Worm (Caenorhabditis elegans) whole organism, late embryonic: Measurements from ENCODE around the gene R10D12.13.

ENCODE experiments used
- C38D4.7 ChIP-seq: fragments of 200-800 bp; sonication (Bioruptor generic); optimal IDR thresholded peaks from 2 replicates; lab custom pipeline; 2018; ENCODE audit warnings: mild to moderate bottlenecking, missing genetic modification characterization, moderate library complexity, missing compliant biosample characterization
- ceh-18 ChIP-seq: sonication (generic microtip); optimal IDR thresholded peaks from 2 replicates; lab custom pipeline; 2016; ENCODE audit warnings: missing genetic modification characterization, missing compliant biosample characterization
- ets-4 ChIP-seq: sonication (generic microtip); optimal IDR thresholded peaks from 2 replicates; lab custom pipeline; 2016; ENCODE audit warnings: missing genetic modification characterization, missing compliant biosample characterization
- fkh-10 ChIP-seq: fragments of 150-350 bp; optimal IDR thresholded peaks from 2 replicates; lab custom pipeline; 2014; ENCODE audit warnings: missing biosample characterization, missing genetic modification reagents, missing genetic modification characterization
- lim-6 ChIP-seq: sonication (generic microtip); optimal IDR thresholded peaks from 2 replicates; lab custom pipeline; 2016; ENCODE audit warnings: missing genetic modification characterization, missing compliant biosample characterization
- pha-2 ChIP-seq: sonication (generic microtip); optimal IDR thresholded peaks from 2 replicates; lab custom pipeline; 2017; ENCODE audit warnings: mild to moderate bottlenecking, missing genetic modification characterization, missing compliant biosample characterization
- pros-1 ChIP-seq: fragments of 150-350 bp; optimal IDR thresholded peaks from 2 replicates; lab custom pipeline; 2014; ENCODE audit warnings: missing biosample characterization, missing genetic modification reagents, missing genetic modification characterization
- sox-4 ChIP-seq: sonication (generic microtip); optimal IDR thresholded peaks from 2 replicates; lab custom pipeline; 2017; ENCODE audit warnings: mild to moderate bottlenecking, missing genetic modification characterization, inconsistent platforms, missing compliant biosample characterization
- unc-42 ChIP-seq: sonication (generic microtip); optimal IDR thresholded peaks from 2 replicates; lab custom pipeline; 2016; ENCODE audit warnings: missing genotype, missing genetic modification characterization, missing compliant biosample characterization

DNA sequence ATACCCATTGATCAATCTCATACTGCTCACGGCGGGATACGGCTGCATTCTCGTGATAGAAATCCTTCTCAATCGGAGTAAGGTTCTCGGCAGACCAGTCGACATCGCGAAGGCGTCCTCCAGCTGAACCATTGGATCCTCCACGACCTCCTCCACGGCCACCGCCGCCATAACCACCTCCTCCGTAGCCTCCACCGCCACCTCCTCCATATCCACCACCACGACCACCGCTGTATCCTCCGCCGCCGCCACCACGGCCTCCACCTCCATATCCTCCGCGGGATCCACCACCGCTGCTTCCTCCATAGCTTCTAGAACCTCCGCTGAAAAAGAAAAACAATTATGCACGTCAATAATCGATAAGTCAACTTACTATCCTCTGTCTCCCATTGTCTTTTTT, 49.2 kb downstream of the R10D12.13 start:
- TF ChIP-seq fkh-10 (GFP tag; lab: Kevin White, UChicago) (no peak), ets-4 (tag; lab: Kevin White, UChicago) (no peak), C38D4.7 (GFP tag; lab: Kevin White, UChicago) (no peak), pros-1 (tag; lab: Kevin White, UChicago) (no peak), unc-42 (tag; lab: Kevin White, UChicago) (no peak), lim-6 (tag; lab: Kevin White, UChicago) (no peak), sox-4 (tag; lab: Kevin White, UChicago) (no peak), pha-2 (tag; lab: Kevin White, UChicago) (no peak), ceh-18 (tag; lab: Kevin White, UChicago) (no peak)
